Worm (Caenorhabditis elegans) whole organism, L3 larva: ENCODE measurements around the gene tpk-1.

Source experiments
- aly-2 ChIP-seq: fragments of 150-350 bp; optimal IDR thresholded peaks from 2 replicates; lab custom pipeline; 2014; ENCODE audit warnings: missing biosample characterization, missing genetic modification characterization
- elt-1 ChIP-seq: fragments of 150-350 bp; optimal IDR thresholded peaks from 2 replicates; lab custom pipeline; 2014; ENCODE audit warnings: missing biosample characterization, missing genetic modification characterization
- nhr-28 ChIP-seq: fragments of 150-350 bp; optimal IDR thresholded peaks from 2 replicates; lab custom pipeline; 2014; ENCODE audit warnings: missing biosample characterization, missing genetic modification characterization
- unc-62 ChIP-seq: fragments of 150-350 bp; sonication (generic microtip); optimal IDR thresholded peaks from 4 replicates; lab custom pipeline; 2014; ENCODE audit warnings: missing biosample characterization, missing genetic modification reagents, missing genetic modification characterization

DNA sequence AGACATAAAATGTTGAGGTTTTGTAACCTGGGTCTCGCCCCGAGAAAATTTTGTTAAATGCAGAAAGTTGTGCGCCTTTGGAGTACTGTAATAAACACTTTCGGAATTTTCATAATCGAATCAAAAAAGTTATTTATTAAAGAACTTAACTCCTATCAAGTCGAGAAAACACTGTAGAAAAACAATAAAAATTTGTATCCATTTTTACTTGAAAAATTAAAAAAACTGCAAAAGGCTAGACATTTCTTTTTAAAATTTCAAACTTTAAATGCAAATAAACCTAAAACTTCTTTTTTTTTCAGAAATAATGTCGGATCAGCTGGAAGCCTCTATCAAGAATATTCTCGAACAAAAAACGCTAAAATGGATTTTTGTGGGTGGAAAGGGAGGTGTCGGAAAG lies 17.2 kb upstream of the tpk-1 start, which contains the start of gene asna-1:
- TF ChIP-seq aly-2 (no peak), unc-62 (no peak), elt-1 (tag; lab: Kevin White, UChicago) (no peak), nhr-28 (tag; lab: Kevin White, UChicago) (no peak)
